Worm (Caenorhabditis elegans) whole organism, L2 larva: Measurements from ENCODE around the gene ZK54.3.

ENCODE experiments used
- C34F6.9 ChIP-seq: fragments of 150-350 bp; optimal IDR thresholded peaks from 2 replicates; lab custom pipeline; 2014; ENCODE audit warnings: missing biosample characterization, missing genetic modification characterization
- F13H6.1 ChIP-seq: sonication (generic microtip); optimal IDR thresholded peaks from 2 replicates; lab custom pipeline; 2016; ENCODE audit warnings: missing genetic modification characterization, missing compliant biosample characterization
- R02D3.7 ChIP-seq: fragments of 150-350 bp; optimal IDR thresholded peaks from 2 replicates; lab custom pipeline; 2014; ENCODE audit warnings: missing biosample characterization, missing genetic modification characterization
- Y55F3AM.14 ChIP-seq: fragments of 200-800 bp; sonication (Bioruptor generic); optimal IDR thresholded peaks from 2 replicates; lab custom pipeline; 2018; ENCODE audit warnings: mild to moderate bottlenecking, missing genetic modification characterization, missing compliant biosample characterization
- ZK546.5 ChIP-seq: sonication (generic microtip); optimal IDR thresholded peaks from 2 replicates; lab custom pipeline; 2017; ENCODE audit warnings: missing biosample characterization, missing genetic modification characterization
- alr-1 ChIP-seq: fragments of 150-350 bp; optimal IDR thresholded peaks from 2 replicates; lab custom pipeline; 2014; ENCODE audit warnings: missing biosample characterization, missing genetic modification characterization
- aly-2 ChIP-seq: fragments of 150-350 bp; optimal IDR thresholded peaks from 2 replicates; lab custom pipeline; 2014; ENCODE audit warnings: missing biosample characterization, missing genetic modification characterization
- ama-1 ChIP-seq: fragments of 150-350 bp; optimal IDR thresholded peaks from 2 replicates; lab custom pipeline; 2018; ENCODE audit warnings: inconsistent platforms
- blmp-1 ChIP-seq: sonication (generic microtip); optimal IDR thresholded peaks from 2 replicates; lab custom pipeline; 2017; ENCODE audit warnings: missing genetic modification characterization, mild to moderate bottlenecking, missing compliant biosample characterization, antibody characterized with exemption, moderate library complexity; ENCODE audit not compliant: insufficient read depth
- ceh-16 ChIP-seq: fragments of 150-350 bp; optimal IDR thresholded peaks from 2 replicates; lab custom pipeline; 2014; ENCODE audit warnings: missing biosample characterization, missing genetic modification characterization
- crh-2 ChIP-seq: sonication (generic microtip); optimal IDR thresholded peaks from 2 replicates; lab custom pipeline; 2017; ENCODE audit warnings: missing biosample characterization, missing genetic modification characterization
- dmd-4 ChIP-seq: sonication (generic microtip); optimal IDR thresholded peaks from 2 replicates; lab custom pipeline; 2017; ENCODE audit warnings: missing biosample characterization, missing genetic modification characterization
- egl-27 ChIP-seq: sonication (generic microtip); optimal IDR thresholded peaks from 3 replicates; lab custom pipeline; 2017; ENCODE audit warnings: missing biosample characterization, missing genetic modification reagents, missing genetic modification characterization
- elt-1 ChIP-seq: fragments of 150-350 bp; optimal IDR thresholded peaks from 2 replicates; lab custom pipeline; 2014; ENCODE audit warnings: missing biosample characterization, missing genetic modification characterization
- elt-3 ChIP-seq: sonication (generic microtip); optimal IDR thresholded peaks from 2 replicates; lab custom pipeline; 2017; ENCODE audit warnings: missing biosample characterization, missing genetic modification characterization
- fos-1 ChIP-seq: fragments of 150-350 bp; optimal IDR thresholded peaks from 2 replicates; lab custom pipeline; 2014; ENCODE audit warnings: missing biosample characterization, missing genetic modification characterization
- gmeb-1 ChIP-seq: fragments of 150-350 bp; optimal IDR thresholded peaks from 2 replicates; lab custom pipeline; 2014; ENCODE audit warnings: missing biosample characterization, missing genetic modification characterization
- lin-13 ChIP-seq: fragments of 150-350 bp; optimal IDR thresholded peaks from 2 replicates; lab custom pipeline; 2014; ENCODE audit warnings: missing biosample characterization, missing genetic modification reagents, missing genetic modification characterization
- lin-39 ChIP-seq: fragments of 150-350 bp; optimal IDR thresholded peaks from 2 replicates; lab custom pipeline; 2014; ENCODE audit warnings: missing biosample characterization, missing genetic modification reagents, missing genetic modification characterization
- lsy-2 ChIP-seq, 2 experiments: fragments of 150-350 bp in 1 of 2; sonication (generic microtip) in 1 of 2; optimal IDR thresholded peaks; 2 replicates each; lab custom pipeline; 2014 to 2017; ENCODE audit warnings: missing biosample characterization in 2 of 2, missing genetic modification characterization in 2 of 2
- mab-5 ChIP-seq: fragments of 150-350 bp; optimal IDR thresholded peaks from 2 replicates; lab custom pipeline; 2014; ENCODE audit warnings: missing biosample characterization, missing genetic modification characterization
- mbf-1 ChIP-seq: sonication (generic microtip); optimal IDR thresholded peaks from 2 replicates; lab custom pipeline; 2017; ENCODE audit warnings: missing biosample characterization, missing genetic modification characterization
- mdl-1 ChIP-seq, 2 experiments: fragments of 150-350 bp in 1 of 2; sonication (generic microtip) in 1 of 2; optimal IDR thresholded peaks; 2 replicates each; lab custom pipeline; 2017; ENCODE audit warnings: missing biosample characterization in 2 of 2, missing genetic modification characterization in 2 of 2
- nhr-10 ChIP-seq: sonication (generic microtip); optimal IDR thresholded peaks from 2 replicates; lab custom pipeline; 2017; ENCODE audit warnings: missing biosample characterization, missing genetic modification characterization
- nhr-11 ChIP-seq: fragments of 150-350 bp; optimal IDR thresholded peaks from 2 replicates; lab custom pipeline; 2014; ENCODE audit warnings: missing biosample characterization, missing genetic modification characterization
- nhr-12 ChIP-seq: fragments of 150-350 bp; optimal IDR thresholded peaks from 2 replicates; lab custom pipeline; 2014; ENCODE audit warnings: missing biosample characterization, missing genetic modification characterization
- nhr-129 ChIP-seq: fragments of 150-350 bp; optimal IDR thresholded peaks from 2 replicates; lab custom pipeline; 2014; ENCODE audit warnings: missing biosample characterization, missing genetic modification characterization
- nhr-21 ChIP-seq: fragments of 150-350 bp; optimal IDR thresholded peaks from 2 replicates; lab custom pipeline; 2014; ENCODE audit warnings: missing biosample characterization, missing genetic modification characterization
- nhr-25 ChIP-seq: fragments of 150-350 bp; sonication (generic microtip); optimal IDR thresholded peaks from 3 replicates; lab custom pipeline; 2014; ENCODE audit warnings: missing biosample characterization, missing genetic modification characterization
- nhr-6 ChIP-seq: fragments of 150-350 bp; optimal IDR thresholded peaks from 2 replicates; lab custom pipeline; 2014; ENCODE audit warnings: missing biosample characterization, missing genetic modification characterization
- nhr-77 ChIP-seq: fragments of 150-350 bp; optimal IDR thresholded peaks from 2 replicates; lab custom pipeline; 2014; ENCODE audit warnings: missing biosample characterization, missing genetic modification characterization
- peb-1 ChIP-seq: fragments of 150-350 bp; optimal IDR thresholded peaks from 2 replicates; lab custom pipeline; 2014; ENCODE audit warnings: missing biosample characterization, missing genetic modification characterization
- sem-4 ChIP-seq: fragments of 150-350 bp; optimal IDR thresholded peaks from 2 replicates; lab custom pipeline; 2014; ENCODE audit warnings: missing biosample characterization, missing genetic modification reagents, missing genetic modification characterization
- skn-1 ChIP-seq: sonication (generic microtip); optimal IDR thresholded peaks from 2 replicates; lab custom pipeline; 2017; ENCODE audit warnings: missing biosample characterization, missing genetic modification characterization
- sma-3 ChIP-seq: sonication (generic microtip); optimal IDR thresholded peaks from 2 replicates; lab custom pipeline; 2016; ENCODE audit warnings: missing genetic modification reagents, missing genetic modification characterization, missing compliant biosample characterization
- sma-9 ChIP-seq, 2 experiments: fragments of 150-350 bp in 1 of 2; sonication (generic microtip) in 1 of 2; optimal IDR thresholded peaks; 2 replicates each; lab custom pipeline; 2014 to 2016; ENCODE audit warnings: missing genetic modification characterization in 2 of 2, mild to moderate bottlenecking in 1 of 2, missing biosample characterization in 1 of 2, missing compliant biosample characterization in 1 of 2, missing genetic modification reagents in 1 of 2, moderate library complexity in 1 of 2
- snpc-4 ChIP-seq: fragments of 150-350 bp; optimal IDR thresholded peaks from 2 replicates; lab custom pipeline; 2014; ENCODE audit warnings: missing biosample characterization, missing genetic modification characterization
- unc-39 ChIP-seq: fragments of 150-350 bp; optimal IDR thresholded peaks from 2 replicates; lab custom pipeline; 2014; ENCODE audit warnings: missing biosample characterization, missing genetic modification characterization
- unc-55 ChIP-seq: fragments of 150-350 bp; sonication (generic microtip); optimal IDR thresholded peaks from 3 replicates; lab custom pipeline; 2014; ENCODE audit warnings: missing biosample characterization, missing genetic modification reagents, missing genetic modification characterization
- unc-62 ChIP-seq: fragments of 150-350 bp; optimal IDR thresholded peaks from 2 replicates; lab custom pipeline; 2014; ENCODE audit warnings: missing biosample characterization, missing genetic modification reagents, missing genetic modification characterization
- ztf-1 ChIP-seq: fragments of 200-800 bp; sonication (Bioruptor generic); conservative IDR thresholded peaks from 2 replicates; pipeline ENCODE4 v1.3.6; 2022; ENCODE audit warnings: missing genetic modification characterization, missing compliant biosample characterization

The ZK54.3 gene

ce11 chrX:17428803-17429202 lies 38.0 kb downstream of the ZK54.3 start, which contains the start of gene pbo-6:
Gene pbo-6, plus strand, starts transcription at chrX:17429042.
- TF ChIP-seq sma-9 (GFP tag; optimal IDR thresholded peaks at IDR 0.05; lab: Kevin White, UChicago) (no peak), sma-9 (tag; optimal IDR thresholded peaks at IDR 0.05; lab: Kevin White, UChicago) (no peak), ZK546.5 (tag; lab: Kevin White, UChicago) (no peak), elt-1 (tag; lab: Kevin White, UChicago) (no peak), mbf-1 (tag; lab: Kevin White, UChicago) (no peak), dmd-4 (no peak), nhr-25 (no peak), ama-1 (no peak), lin-39 (tag; lab: Kevin White, UChicago) (no peak), lin-13 (GFP tag; lab: Kevin White, UChicago) (no peak), elt-3 (no peak), nhr-11 (tag; lab: Kevin White, UChicago) (no peak), F13H6.1 (tag; lab: Kevin White, UChicago) (no peak), Y55F3AM.14 (GFP tag; lab: Kevin White, UChicago) (no peak), unc-55 (GFP tag; lab: Kevin White, UChicago) (no peak)

- TF ChIP-seq nhr-25 (peak; percentile 47), nhr-21 (peak; percentile 54), nhr-6 (tag; lab: Kevin White, UChicago) (peak; percentile 41), fos-1 (tag; lab: Kevin White, UChicago) (peak; percentile 7), nhr-129 (tag; lab: Kevin White, UChicago) (peak; percentile 30), sma-3 (GFP tag; lab: Kevin White, UChicago) (peak; percentile 66), skn-1 (tag; lab: Kevin White, UChicago) (no peak), elt-1 (tag; lab: Kevin White, UChicago) (peak; percentile 80), ceh-16 (tag; lab: Kevin White, UChicago) (peak; percentile 78), ztf-1 (GFP tag; lab: Robert Waterston, UW) (no peak), snpc-4 (tag; lab: Kevin White, UChicago) (no peak), gmeb-1 (tag; lab: Kevin White, UChicago) (peak; percentile 19), aly-2 (no peak), sma-9 (GFP tag; optimal IDR thresholded peaks at IDR 0.05; lab: Kevin White, UChicago) (peak; percentile 77), sma-9 (tag; optimal IDR thresholded peaks at IDR 0.05; lab: Kevin White, UChicago) (no peak), crh-2 (peak; percentile 5), blmp-1 (tag; lab: Kevin White, UChicago) (peak; percentile 12), lsy-2 (tag; optimal IDR thresholded peaks at IDR 0.05; lab: Kevin White, UChicago) (peak in 1 of 2 experiments; percentile 85), alr-1 (tag; lab: Kevin White, UChicago) (no peak), sem-4 (tag; lab: Kevin White, UChicago) (peak; percentile 18)
These were observed 39.0 kb downstream of the ZK54.3 start for ce11 chrX:17427778-17428177.

- TF ChIP-seq unc-55 (GFP tag; lab: Kevin White, UChicago), result no peak
- peak; percentile 10 for TF ChIP-seq sma-3 (GFP tag; lab: Kevin White, UChicago)
- no peak for TF ChIP-seq Y55F3AM.14 (GFP tag; lab: Kevin White, UChicago)
These were observed 40.1 kb downstream of the ZK54.3 start for ce11 chrX:17426712-17427111.

- no peak for TF ChIP-seq mbf-1 (tag; lab: Kevin White, UChicago)
- no peak for TF ChIP-seq nhr-11 (tag; lab: Kevin White, UChicago)
- TF ChIP-seq ceh-16 (tag; lab: Kevin White, UChicago), result no peak
- no peak for TF ChIP-seq unc-62 (GFP tag; lab: Kevin White, UChicago)
- no peak for TF ChIP-seq sma-3 (GFP tag; lab: Kevin White, UChicago)
- no peak for TF ChIP-seq unc-39 (tag; lab: Kevin White, UChicago)
- no peak for TF ChIP-seq ZK546.5 (tag; lab: Kevin White, UChicago)
- no peak for TF ChIP-seq nhr-77 (tag; lab: Kevin White, UChicago)
These were observed 42.3 kb downstream of the ZK54.3 start for ce11 chrX:17424595-17424913.

ce11 chrX:17423894-17424594 lies 42.8 kb downstream of the ZK54.3 start:
- TF ChIP-seq nhr-129 (tag; lab: Kevin White, UChicago) (no peak), sma-9 (GFP tag; optimal IDR thresholded peaks at IDR 0.05; lab: Kevin White, UChicago) (peak; percentile 40), sma-9 (tag; optimal IDR thresholded peaks at IDR 0.05; lab: Kevin White, UChicago) (no peak), nhr-10 (no peak), unc-55 (GFP tag; lab: Kevin White, UChicago) (no peak), sma-3 (GFP tag; lab: Kevin White, UChicago) (no peak), dmd-4 (no peak), mab-5 (tag; lab: Kevin White, UChicago) (no peak), nhr-12 (tag; lab: Kevin White, UChicago) (no peak), lsy-2 (tag; optimal IDR thresholded peaks at IDR 0.05; lab: Kevin White, UChicago) (no peak), skn-1 (tag; lab: Kevin White, UChicago) (no peak), crh-2 (peak; percentile 21), sem-4 (tag; lab: Kevin White, UChicago) (peak; percentile 42), C34F6.9 (tag; lab: Kevin White, UChicago) (no peak), lin-13 (GFP tag; lab: Kevin White, UChicago) (no peak), ztf-1 (GFP tag; lab: Robert Waterston, UW) (no peak), egl-27 (tag; lab: Kevin White, UChicago) (no peak), peb-1 (tag; lab: Kevin White, UChicago) (no peak), mdl-1 (tag; optimal IDR thresholded peaks at IDR 0.05; lab: Kevin White, UChicago) (no peak), ZK546.5 (tag; lab: Kevin White, UChicago) (no peak), F13H6.1 (tag; lab: Kevin White, UChicago) (no peak), ama-1 (no peak), R02D3.7 (tag; lab: Kevin White, UChicago) (no peak), nhr-25 (peak; percentile 6)
